Worm (Caenorhabditis elegans) whole organism, early embryonic: ENCODE results near the gene skr-19.
A peak's percentile ranks its signal among the peaks of the same experiment; 100 is the strongest.

Source experiments
- B0310.2 ChIP-seq: sonication (generic microtip); optimal IDR thresholded peaks from 2 replicates; lab custom pipeline; 2016; ENCODE audit warnings: mild to moderate bottlenecking, missing genetic modification characterization, missing compliant biosample characterization
- F13C5.2 ChIP-seq: sonication (generic microtip); optimal IDR thresholded peaks from 2 replicates; lab custom pipeline; 2017; ENCODE audit warnings: mild to moderate bottlenecking, missing genetic modification characterization, inconsistent platforms, missing compliant biosample characterization
- aly-1 ChIP-seq: sonication (generic microtip); optimal IDR thresholded peaks from 2 replicates; lab custom pipeline; 2016; ENCODE audit warnings: missing genetic modification characterization, missing compliant biosample characterization
- ama-1 ChIP-seq: fragments of 150-350 bp; optimal IDR thresholded peaks from 2 replicates; lab custom pipeline; 2014
- ceh-13 ChIP-seq: fragments of 200-800 bp; sonication (Bioruptor generic); optimal IDR thresholded peaks from 2 replicates; lab custom pipeline; 2018; ENCODE audit warnings: mild to moderate bottlenecking, missing genetic modification characterization, missing compliant biosample characterization
- ceh-36 ChIP-seq: sonication (generic microtip); optimal IDR thresholded peaks from 2 replicates; lab custom pipeline; 2016; ENCODE audit warnings: missing genetic modification characterization, inconsistent platforms, missing compliant biosample characterization
- ets-7 ChIP-seq: sonication (generic microtip); optimal IDR thresholded peaks from 2 replicates; lab custom pipeline; 2016; ENCODE audit warnings: missing genotype, missing genetic modification characterization, missing compliant biosample characterization
- flt-1 ChIP-seq: fragments of 200-800 bp; sonication (Bioruptor generic); IDR thresholded peaks from 2 replicates; pipeline ENCODE4 v1.3.6; 2022; ENCODE audit warnings: missing genetic modification characterization, missing compliant biosample characterization
- hmbx-1 ChIP-seq: sonication (generic microtip); optimal IDR thresholded peaks from 2 replicates; lab custom pipeline; 2016; ENCODE audit warnings: mild to moderate bottlenecking, missing genetic modification characterization, missing compliant biosample characterization
- hmg-4 ChIP-seq: fragments of 200-800 bp; sonication (Bioruptor generic); optimal IDR thresholded peaks from 2 replicates; lab custom pipeline; 2018; ENCODE audit warnings: mild to moderate bottlenecking, missing genetic modification characterization, missing compliant biosample characterization
- hnd-1 ChIP-seq: sonication (generic microtip); optimal IDR thresholded peaks from 2 replicates; lab custom pipeline; 2016; ENCODE audit warnings: missing genetic modification characterization, missing compliant biosample characterization
- pes-1 ChIP-seq: fragments of 200-800 bp; sonication (Bioruptor generic); IDR thresholded peaks from 2 replicates; pipeline ENCODE4 v1.3.6; 2022; ENCODE audit warnings: missing genetic modification reagents, missing genetic modification characterization, missing compliant biosample characterization
- scrt-1 ChIP-seq: fragments of 200-800 bp; sonication (Bioruptor generic); IDR thresholded peaks from 2 replicates; pipeline ENCODE4 v1.3.6; 2022; ENCODE audit warnings: missing genetic modification characterization, missing compliant biosample characterization
- sea-1 ChIP-seq: fragments of 200-800 bp; sonication (Bioruptor generic); conservative IDR thresholded peaks from 2 replicates; pipeline ENCODE4 v1.3.6; 2022; ENCODE audit warnings: missing genetic modification characterization, missing compliant biosample characterization
- tbx-11 ChIP-seq: fragments of 200-800 bp; sonication (Bioruptor generic); IDR thresholded peaks from 2 replicates; pipeline ENCODE4 v1.3.6; 2022; ENCODE audit warnings: missing genetic modification characterization, missing compliant biosample characterization
- tbx-37 ChIP-seq: fragments of 200-800 bp; sonication (Bioruptor generic); conservative IDR thresholded peaks from 2 replicates; pipeline ENCODE4 v1.3.6; 2022; ENCODE audit warnings: missing genetic modification reagents, missing genetic modification characterization, missing compliant biosample characterization
- tra-4 ChIP-seq: sonication (generic microtip); optimal IDR thresholded peaks from 2 replicates; lab custom pipeline; 2017; ENCODE audit warnings: missing genetic modification characterization, missing compliant biosample characterization

Gene skr-19

DNA sequence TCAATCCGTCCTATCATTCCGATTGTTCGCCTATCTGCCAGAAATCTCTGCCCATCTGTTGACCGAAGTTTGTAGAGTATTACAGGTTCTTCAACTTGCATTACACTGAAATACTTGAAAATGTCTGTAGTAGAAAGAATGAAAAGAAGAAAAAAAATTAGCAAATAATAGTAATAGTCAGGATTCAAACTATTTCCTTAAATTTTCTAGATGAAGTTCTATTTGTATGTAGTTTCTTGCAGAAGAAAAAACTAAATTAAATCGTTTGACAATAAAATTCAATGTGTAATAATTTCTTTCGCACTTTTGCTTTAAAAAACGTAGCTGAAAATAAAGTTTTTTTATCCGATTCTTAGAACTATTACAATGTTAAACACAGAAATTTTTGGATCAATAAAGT lies at the start of gene skr-19:
skr-19 (minus strand) TSS at position 101 of the 400 bp plus-strand sequence.
- TF ChIP-seq hnd-1, result no peak
- no peak for TF ChIP-seq scrt-1 (GFP tag; lab: Robert Waterston, UW)

- TF ChIP-seq ceh-13 (GFP tag; lab: Kevin White, UChicago), result no peak
- no peak for TF ChIP-seq hnd-1
- no peak for TF ChIP-seq flt-1 (GFP tag; lab: Robert Waterston, UW)
- TF ChIP-seq ama-1 (lab: Kevin White, UChicago), result no peak
- TF ChIP-seq aly-1 (tag; lab: Kevin White, UChicago), result no peak
- TF ChIP-seq hmbx-1 (tag; lab: Kevin White, UChicago), result no peak
- no peak for TF ChIP-seq ets-7 (tag; lab: Kevin White, UChicago)
- no peak for TF ChIP-seq tra-4 (tag; lab: Kevin White, UChicago)
- no peak for TF ChIP-seq pes-1
- TF ChIP-seq sea-1 (GFP tag; lab: Robert Waterston, UW), result no peak
- no peak for TF ChIP-seq tbx-11 (GFP tag; lab: Robert Waterston, UW)
- TF ChIP-seq ceh-36 (tag; lab: Kevin White, UChicago), result no peak
These were observed 49.6 kb upstream of the skr-19 start, which contains the start of gene cyp-14A3 for ce11 chrX:13274102-13274501. Gene cyp-14A3, minus strand, starts transcription at chrX:13274202.

DNA sequence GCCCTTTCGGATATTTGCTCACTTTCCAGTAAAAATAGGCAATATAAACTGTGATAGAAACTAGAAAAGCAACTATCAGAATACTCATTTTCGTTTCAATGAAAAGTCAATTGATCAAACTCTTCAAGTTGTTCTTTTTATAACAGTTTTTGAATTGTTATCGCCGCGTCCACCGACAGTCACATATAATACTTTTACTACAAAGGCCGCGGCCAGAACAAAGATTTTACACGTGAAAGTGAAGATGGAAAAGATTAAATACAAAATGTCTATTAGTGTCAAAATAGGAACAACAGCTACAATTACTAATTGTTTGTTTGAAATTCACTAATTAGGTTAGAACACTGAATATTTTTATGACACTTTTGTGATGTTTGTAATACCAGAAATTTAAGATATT lies 45.1 kb upstream of the skr-19 start, which contains the start of gene cyp-14A2:
cyp-14A2 (minus strand) TSS at position 101 of the 400 bp plus-strand sequence.
- no peak for TF ChIP-seq hmg-4 (GFP tag; lab: Kevin White, UChicago)
- TF ChIP-seq hnd-1, result no peak
- TF ChIP-seq ets-7 (tag; lab: Kevin White, UChicago), result no peak
- TF ChIP-seq flt-1 (GFP tag; lab: Robert Waterston, UW), result no peak
- no peak for TF ChIP-seq tbx-37 (GFP tag; lab: Robert Waterston, UW)
- no peak for TF ChIP-seq aly-1 (tag; lab: Kevin White, UChicago)
- TF ChIP-seq tra-4 (tag; lab: Kevin White, UChicago), result no peak
- TF ChIP-seq F13C5.2, result no peak

ce11 chrX:13267230-13267629 lies 42.7 kb upstream of the skr-19 start, which contains the start of gene cyp-14A1:
Gene cyp-14A1, minus strand, starts transcription at chrX:13267355.
- no peak for TF ChIP-seq hmbx-1 (tag; lab: Kevin White, UChicago)
- no peak for TF ChIP-seq tbx-37 (GFP tag; lab: Robert Waterston, UW)

DNA sequence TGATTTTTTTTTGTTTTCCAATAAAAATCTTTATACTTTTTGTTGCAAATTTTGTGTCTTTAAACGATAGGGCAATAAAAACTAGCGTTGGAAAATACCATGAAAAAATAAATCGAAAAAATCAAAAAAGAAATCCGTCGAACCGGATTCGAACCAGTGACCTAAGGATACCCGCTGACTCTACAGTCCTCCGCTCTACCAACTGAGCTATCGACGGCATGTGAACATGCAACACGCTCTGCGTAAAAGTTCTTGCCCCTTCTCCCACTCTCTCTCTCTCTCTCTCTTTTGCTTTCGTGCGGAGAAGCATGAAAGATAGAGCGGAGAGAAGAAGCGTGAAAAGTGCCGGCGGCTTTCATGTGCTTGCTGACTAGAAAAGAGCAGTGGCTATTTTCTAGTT lies 40.0 kb upstream of the skr-19 start:
- peak; percentile 57 for TF ChIP-seq hnd-1
- peak; percentile 82 for TF ChIP-seq hmg-4 (GFP tag; lab: Kevin White, UChicago)
- peak; percentile 64 for TF ChIP-seq B0310.2 (tag; lab: Kevin White, UChicago)
- TF ChIP-seq flt-1 (GFP tag; lab: Robert Waterston, UW), result peak; percentile 84
- TF ChIP-seq pes-1, result no peak; the same call in 1 of the 2 replicates
- TF ChIP-seq sea-1 (GFP tag; lab: Robert Waterston, UW), result peak; percentile 59
- no peak for TF ChIP-seq ama-1 (lab: Kevin White, UChicago)
- peak; percentile 47 for TF ChIP-seq ceh-36 (tag; lab: Kevin White, UChicago)
- peak; percentile 88 for TF ChIP-seq scrt-1 (GFP tag; lab: Robert Waterston, UW)
- TF ChIP-seq tra-4 (tag; lab: Kevin White, UChicago), result peak; percentile 22
- peak; percentile 85 for TF ChIP-seq tbx-11 (GFP tag; lab: Robert Waterston, UW)
- peak; percentile 65 for TF ChIP-seq aly-1 (tag; lab: Kevin White, UChicago)
- TF ChIP-seq hmbx-1 (tag; lab: Kevin White, UChicago), result peak; percentile 46
- peak; percentile 65 for TF ChIP-seq ceh-13 (GFP tag; lab: Kevin White, UChicago)
- peak; percentile 88 for TF ChIP-seq tbx-37 (GFP tag; lab: Robert Waterston, UW)
- peak; percentile 53 for TF ChIP-seq ets-7 (tag; lab: Kevin White, UChicago)
- TF ChIP-seq F13C5.2, result peak; percentile 83

ce11 chrX:13262195-13262594 lies 37.7 kb upstream of the skr-19 start, which contains the start of gene K09A11.1:
Gene K09A11.1, plus strand, starts transcription at chrX:13262495.
- TF ChIP-seq sea-1 (GFP tag; lab: Robert Waterston, UW) (no peak), flt-1 (GFP tag; lab: Robert Waterston, UW) (no peak), aly-1 (tag; lab: Kevin White, UChicago) (no peak), ceh-36 (tag; lab: Kevin White, UChicago) (no peak), ceh-13 (GFP tag; lab: Kevin White, UChicago) (no peak), F13C5.2 (no peak), ama-1 (lab: Kevin White, UChicago) (no peak), tbx-11 (GFP tag; lab: Robert Waterston, UW) (no peak), hmg-4 (GFP tag; lab: Kevin White, UChicago) (no peak), tbx-37 (GFP tag; lab: Robert Waterston, UW) (no peak), tra-4 (tag; lab: Kevin White, UChicago) (no peak), pes-1 (no peak), hmbx-1 (tag; lab: Kevin White, UChicago) (no peak), scrt-1 (GFP tag; lab: Robert Waterston, UW) (no peak)

DNA sequence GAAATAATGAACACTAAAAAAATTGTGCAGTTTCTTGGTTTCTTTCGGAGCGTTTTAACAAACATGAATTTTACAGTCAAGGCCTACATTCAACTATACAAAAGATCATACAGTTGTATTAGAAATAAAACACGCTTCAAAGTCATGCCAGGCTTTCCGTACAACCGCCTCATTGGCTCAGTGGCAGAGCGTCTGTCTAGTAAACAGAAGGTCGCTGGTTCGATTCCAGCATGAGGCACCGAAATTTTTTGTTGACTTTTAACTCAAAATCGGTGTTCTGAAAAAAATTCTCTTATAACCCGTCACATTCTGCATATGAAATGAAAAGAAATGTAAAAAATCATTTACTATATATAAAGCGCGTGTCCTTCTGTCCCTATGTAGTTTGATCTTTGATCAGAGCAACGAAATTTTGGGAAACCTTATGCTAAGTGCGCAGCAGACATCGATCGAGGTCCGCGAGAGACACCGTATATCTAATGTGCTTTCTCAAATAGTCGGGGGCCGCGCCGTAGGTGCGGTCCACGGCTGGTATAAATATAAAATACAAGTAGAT lies 36.6 kb upstream of the skr-19 start:
- 0 out of 2 replicates have a peak, but pooled peaks have one; percentile 8 for TF ChIP-seq pes-1

- TF ChIP-seq hmbx-1 (tag; lab: Kevin White, UChicago) (no peak), sea-1 (GFP tag; lab: Robert Waterston, UW) (no peak), hnd-1 (no peak), ama-1 (lab: Kevin White, UChicago) (no peak), scrt-1 (GFP tag; lab: Robert Waterston, UW) (no peak), tbx-11 (GFP tag; lab: Robert Waterston, UW) (no peak), tbx-37 (GFP tag; lab: Robert Waterston, UW) (no peak), ceh-36 (tag; lab: Kevin White, UChicago) (no peak), tra-4 (tag; lab: Kevin White, UChicago) (no peak), B0310.2 (tag; lab: Kevin White, UChicago) (no peak)
These were observed 33.1 kb upstream of the skr-19 start, which contains the start of gene K08H2.10 for ce11 chrX:13257577-13257976. Gene K08H2.10, plus strand, starts transcription at chrX:13257806.
